Fruit fly (Drosophila melanogaster) whole organism, embryonic: ENCODE results near the gene CG5853.

Experiments
- B-H1 ChIP-seq: fragments of 200-800 bp; sonication (Bioruptor generic); IDR thresholded peaks from 3 replicates; pipeline ENCODE4 v1.3.6; 2022; ENCODE audit warnings: missing biosample characterization, missing genetic modification characterization
- Bgb ChIP-seq: fragments of 200-800 bp; sonication (Bioruptor generic); IDR thresholded peaks from 2 replicates; pipeline ENCODE4 v1.3.6; 2022; ENCODE audit warnings: missing biosample characterization, missing genetic modification characterization; ENCODE audit not compliant: partially characterized antibody
- CG10267 ChIP-seq: fragments of 200-800 bp; sonication (Bioruptor generic); optimal IDR thresholded peaks from 2 replicates; lab custom pipeline; 2018; ENCODE audit warnings: missing biosample characterization, mild to moderate bottlenecking, missing genetic modification characterization, moderate library complexity
- CG10431 ChIP-seq: fragments of 200-800 bp; sonication (Bioruptor generic); optimal IDR thresholded peaks from 3 replicates; lab custom pipeline; 2018; ENCODE audit warnings: missing biosample characterization, mild to moderate bottlenecking, missing genetic modification characterization
- CG13775 ChIP-seq: fragments of 200-800 bp; sonication (Bioruptor generic); optimal IDR thresholded peaks from 3 replicates; lab custom pipeline; 2017; ENCODE audit warnings: missing biosample characterization, mild to moderate bottlenecking, missing genetic modification characterization
- CG14050 ChIP-seq: fragments of 200-800 bp; sonication (Bioruptor generic); IDR thresholded peaks from 3 replicates; pipeline ENCODE4 v1.3.6; 2022; ENCODE audit warnings: missing biosample characterization, missing genetic modification characterization
- CG14441 ChIP-seq: fragments of 200-800 bp; sonication (Bioruptor generic); IDR thresholded peaks from 2 replicates; pipeline ENCODE4 v1.3.6; 2022; ENCODE audit warnings: missing biosample characterization, missing genetic modification characterization
- CG14965 ChIP-seq: fragments of 200-800 bp; sonication (Bioruptor generic); optimal IDR thresholded peaks from 2 replicates; lab custom pipeline; 2016; ENCODE audit warnings: missing biosample characterization, missing genetic modification characterization, borderline replicate concordance
- CG1602 ChIP-seq: fragments of 200-800 bp; sonication (Bioruptor generic); optimal IDR thresholded peaks from 3 replicates; lab custom pipeline; 2016; ENCODE audit warnings: missing biosample characterization, missing genetic modification characterization
- CG17829 ChIP-seq: fragments of 200-800 bp; optimal IDR thresholded peaks from 2 replicates; lab custom pipeline; 2019; ENCODE audit warnings: missing biosample characterization, mild to moderate bottlenecking, missing genetic modification characterization, moderate library complexity
- CG2120 ChIP-seq: fragments of 200-800 bp; sonication (Bioruptor generic); optimal IDR thresholded peaks from 3 replicates; lab custom pipeline; 2016; ENCODE audit warnings: missing biosample characterization, missing genetic modification characterization
- CG34376 ChIP-seq: fragments of 200-800 bp; sonication (Bioruptor generic); optimal IDR thresholded peaks from 2 replicates; lab custom pipeline; 2018; ENCODE audit warnings: missing biosample characterization, mild to moderate bottlenecking, missing genetic modification characterization
- CG6791 ChIP-seq: fragments of 200-800 bp; sonication (Bioruptor generic); IDR thresholded peaks from 3 replicates; pipeline ENCODE4 v1.3.6; 2022; ENCODE audit warnings: missing biosample characterization, missing genetic modification characterization; ENCODE audit not compliant: partially characterized antibody
- CG9797 ChIP-seq: fragments of 200-800 bp; sonication (Bioruptor generic); optimal IDR thresholded peaks from 3 replicates; lab custom pipeline; 2018; ENCODE audit warnings: missing biosample characterization, mild to moderate bottlenecking, missing genetic modification characterization
- D ChIP-seq, 2 experiments: fragments of 200-800 bp in 1 of 2; fragments of >200 bp in 1 of 2; sonication (Bioruptor generic) in 1 of 2; optimal IDR thresholded peaks; 2 replicates in 1 of 2; 3 replicates in 1 of 2; lab custom pipeline; 2017; ENCODE audit warnings: mild to moderate bottlenecking in 1 of 2, missing biosample characterization in 1 of 2, missing genetic modification characterization in 1 of 2, missing genetic modification reagents in 1 of 2
- Dad ChIP-seq: fragments of 200-800 bp; sonication (Bioruptor generic); optimal IDR thresholded peaks from 3 replicates; lab custom pipeline; 2016; ENCODE audit warnings: missing biosample characterization, missing genetic modification characterization
- E2f1 ChIP-seq: fragments of 200-800 bp; sonication (Bioruptor generic); IDR thresholded peaks from 2 replicates; pipeline ENCODE4 v1.3.6; 2022; ENCODE audit warnings: missing biosample characterization, missing genetic modification characterization
- E2f2 ChIP-seq: fragments of 200-800 bp; sonication (Bioruptor generic); IDR thresholded peaks from 2 replicates; pipeline ENCODE4 v1.3.6; 2022; ENCODE audit warnings: missing biosample characterization, missing genetic modification characterization
- Fer1 ChIP-seq: fragments of 200-800 bp; sonication (Bioruptor generic); optimal IDR thresholded peaks from 2 replicates; lab custom pipeline; 2017; ENCODE audit warnings: missing biosample characterization, mild to moderate bottlenecking, missing genetic modification characterization
- H15 ChIP-seq: fragments of 200-800 bp; sonication (Bioruptor generic); IDR thresholded peaks from 3 replicates; pipeline ENCODE4 v1.3.6; 2022; ENCODE audit warnings: missing biosample characterization, missing genetic modification characterization
- Lhr ChIP-seq: fragments of 200-800 bp; sonication (Bioruptor generic); optimal IDR thresholded peaks from 3 replicates; lab custom pipeline; 2017; ENCODE audit warnings: mild to moderate bottlenecking, missing biosample characterization, missing genetic modification reagents, missing genetic modification characterization
- Mrtf ChIP-seq: fragments of 200-800 bp; sonication (Bioruptor generic); IDR thresholded peaks from 3 replicates; pipeline ENCODE4 v1.3.6; 2022; ENCODE audit warnings: missing biosample characterization, missing genetic modification characterization
- Scr ChIP-seq: fragments of 200-800 bp; sonication (Bioruptor generic); IDR thresholded peaks from 2 replicates; pipeline ENCODE4 v1.3.6; 2022; ENCODE audit warnings: missing biosample characterization, missing genetic modification characterization; ENCODE audit not compliant: partially characterized antibody
- Side ChIP-seq: fragments of 200-800 bp; sonication (Bioruptor generic); optimal IDR thresholded peaks from 2 replicates; lab custom pipeline; 2016; ENCODE audit warnings: missing biosample characterization, missing genetic modification characterization
- Trl ChIP-seq, 3 experiments: fragments of >200 bp in 2 of 3; fragments of 200-800 bp in 1 of 3; sonication (Bioruptor generic) in 1 of 3; optimal IDR thresholded peaks; 2 replicates in 1 of 3; 3 replicates in 2 of 3; lab custom pipeline; 2016 to 2017; ENCODE audit warnings: missing biosample characterization in 1 of 3, missing genetic modification characterization in 1 of 3
- ab ChIP-seq: fragments of 200-800 bp; sonication (Bioruptor generic); optimal IDR thresholded peaks from 2 replicates; lab custom pipeline; 2016; ENCODE audit warnings: missing biosample characterization, missing genetic modification characterization
- al ChIP-seq: fragments of 200-800 bp; sonication (Bioruptor generic); IDR thresholded peaks from 2 replicates; pipeline ENCODE4 v1.3.6; 2022; ENCODE audit warnings: missing biosample characterization, missing genetic modification characterization
- aop ChIP-seq: fragments of 200-800 bp; sonication (Bioruptor generic); IDR thresholded peaks from 2 replicates; pipeline ENCODE4 v1.3.6; 2022; ENCODE audit warnings: missing biosample characterization, missing genetic modification characterization
- bbx ChIP-seq: fragments of 200-800 bp; sonication (Bioruptor generic); IDR thresholded peaks from 2 replicates; pipeline ENCODE4 v1.3.6; 2022; ENCODE audit warnings: missing biosample characterization, missing genetic modification characterization; ENCODE audit not compliant: partially characterized antibody
- br ChIP-seq: fragments of >200 bp; optimal IDR thresholded peaks from 2 replicates; lab custom pipeline; 2017
- btn ChIP-seq: fragments of 200-800 bp; sonication (Bioruptor generic); optimal IDR thresholded peaks from 2 replicates; lab custom pipeline; 2016; ENCODE audit warnings: missing biosample characterization, missing genetic modification characterization
- cg ChIP-seq: fragments of 200-800 bp; sonication (Bioruptor generic); optimal IDR thresholded peaks from 3 replicates; lab custom pipeline; 2019; ENCODE audit warnings: missing biosample characterization, mild to moderate bottlenecking, missing genetic modification characterization, moderate library complexity
- chinmo ChIP-seq: fragments of 200-800 bp; sonication (Bioruptor generic); IDR thresholded peaks from 4 replicates; pipeline ENCODE4 v1.3.6; 2022; ENCODE audit warnings: missing biosample characterization, missing genetic modification characterization; ENCODE audit not compliant: partially characterized antibody
- dmrt11E ChIP-seq: fragments of 200-800 bp; sonication (Bioruptor generic); optimal IDR thresholded peaks from 3 replicates; lab custom pipeline; 2018; ENCODE audit warnings: missing biosample characterization, mild to moderate bottlenecking, missing genetic modification characterization, moderate library complexity
- ems ChIP-seq: fragments of 200-800 bp; sonication (Bioruptor generic); optimal IDR thresholded peaks from 3 replicates; lab custom pipeline; 2016; ENCODE audit warnings: missing biosample characterization, missing genetic modification characterization
- ewg ChIP-seq: fragments of 200-800 bp; sonication (Bioruptor generic); optimal IDR thresholded peaks from 3 replicates; lab custom pipeline; 2017; ENCODE audit warnings: mild to moderate bottlenecking, missing biosample characterization, missing genetic modification reagents, missing genetic modification characterization
- fd96Cb ChIP-seq: fragments of 200-800 bp; sonication (Bioruptor generic); optimal IDR thresholded peaks from 2 replicates; lab custom pipeline; 2018; ENCODE audit warnings: missing biosample characterization, mild to moderate bottlenecking, missing genetic modification characterization, moderate library complexity
- gcm ChIP-seq: fragments of 200-800 bp; sonication (Bioruptor generic); optimal IDR thresholded peaks from 2 replicates; lab custom pipeline; 2019; ENCODE audit warnings: missing biosample characterization, mild to moderate bottlenecking, missing genetic modification characterization, moderate library complexity
- hkb ChIP-seq, 2 experiments: fragments of 200-800 bp in 1 of 2; fragments of >200 bp in 1 of 2; sonication (Bioruptor generic) in 1 of 2; IDR thresholded peaks in 1 of 2; optimal IDR thresholded peaks in 1 of 2; 2 replicates each; pipeline versions ENCODE4 v1.3.6 to Lab custom; 2017 to 2022; ENCODE audit warnings: missing biosample characterization in 1 of 2, missing genetic modification characterization in 1 of 2
- knrl ChIP-seq: fragments of 200-800 bp; sonication (Bioruptor generic); IDR thresholded peaks from 3 replicates; pipeline ENCODE4 v1.3.6; 2022; ENCODE audit warnings: missing biosample characterization, missing genetic modification characterization; ENCODE audit not compliant: partially characterized antibody
- luna ChIP-seq: fragments of 200-800 bp; sonication (Bioruptor generic); optimal IDR thresholded peaks from 2 replicates; lab custom pipeline; 2016; ENCODE audit warnings: missing biosample characterization, missing genetic modification characterization
- rib ChIP-seq: fragments of 200-800 bp; sonication (Bioruptor generic); IDR thresholded peaks from 2 replicates; pipeline ENCODE4 v1.3.6; 2022; ENCODE audit warnings: missing biosample characterization, missing genetic modification characterization
- schlank ChIP-seq: fragments of 200-800 bp; sonication (Bioruptor generic); optimal IDR thresholded peaks from 2 replicates; lab custom pipeline; 2018; ENCODE audit warnings: missing biosample characterization, mild to moderate bottlenecking, missing genetic modification characterization
- sens-2 ChIP-seq: fragments of 200-800 bp; sonication (Bioruptor generic); IDR thresholded peaks from 2 replicates; pipeline ENCODE4 v1.3.6; 2022; ENCODE audit warnings: missing biosample characterization, missing genetic modification characterization
- tio ChIP-seq: fragments of 200-800 bp; sonication (Bioruptor generic); optimal IDR thresholded peaks from 2 replicates; lab custom pipeline; 2017; ENCODE audit warnings: missing biosample characterization, missing genetic modification characterization, inconsistent platforms
- vvl ChIP-seq: fragments of 200-800 bp; sonication (Bioruptor generic); IDR thresholded peaks from 2 replicates; pipeline ENCODE4 v1.3.6; 2022; ENCODE audit warnings: missing biosample characterization, missing genetic modification characterization
- wek ChIP-seq: fragments of 200-800 bp; sonication (Bioruptor generic); optimal IDR thresholded peaks from 3 replicates; lab custom pipeline; 2018; ENCODE audit warnings: missing biosample characterization, mild to moderate bottlenecking, missing genetic modification characterization, moderate library complexity

CG5853 gene

DNA sequence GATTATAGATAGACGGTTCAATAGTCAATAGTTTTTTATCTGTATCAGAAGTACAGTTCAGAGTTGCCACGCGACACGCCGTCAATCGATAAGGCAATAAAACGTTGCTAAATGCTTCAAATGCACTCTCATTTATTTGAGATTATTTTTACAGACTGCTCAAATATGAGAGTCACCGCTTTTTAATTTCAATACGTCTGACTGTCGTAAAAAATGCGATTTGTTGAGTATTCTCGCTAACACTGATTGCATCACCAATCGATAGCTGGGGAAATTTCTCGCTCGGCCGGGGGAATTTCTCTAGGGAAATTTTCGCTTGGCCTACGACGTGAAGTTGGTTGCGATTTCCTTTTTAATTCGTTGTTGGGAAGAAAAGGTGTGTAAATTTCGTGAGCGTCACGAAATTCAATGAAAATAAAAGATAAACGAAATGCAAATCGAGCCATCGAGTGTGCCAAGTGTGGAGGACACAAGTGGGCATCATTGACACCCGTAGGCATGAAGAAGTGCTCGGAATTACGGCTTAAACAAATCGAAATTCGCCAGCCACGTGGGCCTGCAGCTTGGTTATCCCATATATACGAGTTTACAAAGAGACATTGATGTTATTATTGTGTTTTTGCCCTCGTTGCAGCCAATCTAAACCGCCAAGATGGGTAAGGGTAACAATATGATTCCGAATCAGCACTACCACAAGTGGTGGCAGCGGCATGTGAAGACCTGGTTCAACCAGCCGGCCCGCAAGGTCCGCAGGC lies 19.7 kb upstream of the CG5853 start, which contains the start of the genes Dref and RpL13 (continued):
- TF ChIP-seq B-H1 (GFP tag; lab: Robert Waterston, UW) (peak; percentile 39; the same call in 2 of the 3 replicates), vvl (GFP tag; lab: Robert Waterston, UW) (peak; percentile 90), Bgb (GFP tag; lab: Robert Waterston, UW) (peak; percentile 78), chinmo (GFP tag; lab: Robert Waterston, UW) (0 out of 4 replicates have a peak, but pooled peaks have one; percentile 22), CG14050 (GFP tag; lab: Robert Waterston, UW) (peak; percentile 69), CG34376 (peak; percentile 99), Lhr (peak; percentile 80), Dad (peak; percentile 85), bbx (peak; percentile 68), CG13775 (GFP tag; lab: Kevin White, UChicago) (peak; percentile 94), Fer1 (peak; percentile 95), wek (peak; percentile 91), btn (GFP tag; lab: Kevin White, UChicago) (peak; percentile 73), knrl (GFP tag; lab: Robert Waterston, UW) (peak; percentile 81), Side (peak; percentile 93), D (optimal IDR thresholded peaks at IDR 0.05; lab: Kevin White, UChicago) (no peak), D (GFP tag; optimal IDR thresholded peaks at IDR 0.05; lab: Kevin White, UChicago) (peak; percentile 86), hkb (optimal IDR thresholded peaks at IDR 0.05; lab: Kevin White, UChicago) (no peak), hkb (GFP tag; IDR thresholded peaks at IDR 0.05; lab: Robert Waterston, UW) (peak; percentile 89), gcm (GFP tag; lab: Kevin White, UChicago) (peak; percentile 86), H15 (GFP tag; lab: Robert Waterston, UW) (peak; percentile 64; the same call in 2 of the 3 replicates), Mrtf (GFP tag; lab: Robert Waterston, UW) (peak; percentile 52; the same call in 1 of the 3 replicates), dmrt11E (tag; lab: Kevin White, UChicago) (peak; percentile 70), sens-2 (GFP tag; lab: Robert Waterston, UW) (peak; percentile 92), rib (GFP tag; lab: Robert Waterston, UW) (peak; percentile 27; the same call in 1 of the 2 replicates), Scr (GFP tag; lab: Robert Waterston, UW) (peak; percentile 85), CG17829 (tag; lab: Kevin White, UChicago) (peak; percentile 86), br (no peak), E2f1 (GFP tag; lab: Robert Waterston, UW) (peak; percentile 67), tio (GFP tag; lab: Kevin White, UChicago) (no peak), ewg (GFP tag; lab: Kevin White, UChicago) (peak; percentile 75), CG14965 (GFP tag; lab: Kevin White, UChicago) (no peak), CG14441 (GFP tag; lab: Robert Waterston, UW) (peak; percentile 43), CG10431 (GFP tag; lab: Kevin White, UChicago) (peak; percentile 94), luna (GFP tag; lab: Kevin White, UChicago) (peak; percentile 79), CG6791 (GFP tag; lab: Robert Waterston, UW) (peak; percentile 69; the same call in 2 of the 3 replicates), cg (GFP tag; lab: Kevin White, UChicago) (no peak), CG2120 (GFP tag; lab: Kevin White, UChicago) (peak; percentile 85), CG9797 (GFP tag; lab: Kevin White, UChicago) (peak; percentile 65), E2f2 (GFP tag; lab: Robert Waterston, UW) (peak; percentile 84), al (GFP tag; lab: Robert Waterston, UW) (peak; percentile 68), fd96Cb (tag; lab: Kevin White, UChicago) (peak; percentile 40), Trl (optimal IDR thresholded peaks at IDR 0.05; lab: Kevin White, UChicago) (no peak), Trl (GFP tag; optimal IDR thresholded peaks at IDR 0.05; lab: Kevin White, UChicago) (peak; percentile 90), ab (GFP tag; lab: Kevin White, UChicago) (peak; percentile 17), CG1602 (GFP tag; lab: Kevin White, UChicago) (peak; percentile 36), ems (GFP tag; lab: Kevin White, UChicago) (peak; percentile 79), schlank (peak; percentile 95), CG10267 (tag; lab: Kevin White, UChicago) (peak; percentile 94), aop (no peak)
